Fruit fly (Drosophila melanogaster) Kc167 (cell line): ENCODE results near the gene CG43448.

ENCODE experiments used
- Myc ChIP-seq: fragments of >200 bp; optimal IDR thresholded peaks from 2 replicates; lab custom pipeline; 2017; ENCODE audit warnings: missing external identifiers
- psq ChIP-seq: fragments of >200 bp; optimal IDR thresholded peaks from 2 replicates; lab custom pipeline; 2017; ENCODE audit warnings: missing external identifiers

DNA sequence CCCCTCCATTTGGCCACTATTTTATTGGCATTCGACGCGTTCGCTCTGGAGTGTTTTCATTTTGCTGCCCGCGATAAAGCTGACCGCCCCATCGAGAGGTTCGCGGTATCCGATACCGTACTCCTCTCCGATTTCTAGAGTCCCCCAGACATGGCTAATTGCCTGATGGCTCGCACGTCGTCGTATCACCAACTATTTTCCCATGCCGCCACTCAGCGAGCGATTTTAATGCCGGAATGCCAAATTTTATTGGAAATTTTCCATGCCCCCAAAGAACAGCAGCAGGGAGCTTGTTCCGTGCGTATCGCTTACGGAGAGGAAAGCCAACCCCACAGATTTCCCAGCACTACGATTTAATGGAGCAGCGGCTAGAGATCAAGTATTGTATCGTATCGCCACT, 36.5 kb downstream of the CG43448 start:
- TF ChIP-seq Myc (lab: Kevin White, UChicago) (no peak), psq (lab: Kevin White, UChicago) (no peak)
